Worm (Caenorhabditis elegans) whole organism, midembryonic: ENCODE measurements around the gene C31E10.6.
A peak's percentile ranks its signal among the peaks of the same experiment; 100 is the strongest.

Source experiments
- T22C8.4 ChIP-seq: fragments of 200-800 bp; sonication (Bioruptor generic); IDR thresholded peaks from 2 replicates; pipeline ENCODE4 v1.3.6; 2022; ENCODE audit warnings: missing genetic modification characterization, missing compliant biosample characterization
- cog-1 ChIP-seq: sonication (generic microtip); optimal IDR thresholded peaks from 2 replicates; lab custom pipeline; 2016; ENCODE audit warnings: missing genetic modification characterization, missing compliant biosample characterization
- flt-1 ChIP-seq: fragments of 200-800 bp; sonication (Bioruptor generic); IDR thresholded peaks from 2 replicates; pipeline ENCODE4 v1.3.6; 2022; ENCODE audit warnings: missing genetic modification characterization, missing compliant biosample characterization
- klf-2 ChIP-seq: fragments of 200-800 bp; sonication (Bioruptor generic); conservative IDR thresholded peaks from 2 replicates; pipeline ENCODE4 v1.3.6; 2022; ENCODE audit warnings: missing genetic modification reagents, missing genetic modification characterization, missing compliant biosample characterization
- med-1 ChIP-seq: sonication (generic microtip); optimal IDR thresholded peaks from 2 replicates; lab custom pipeline; 2017; ENCODE audit warnings: missing genetic modification characterization, mild to moderate bottlenecking, missing compliant biosample characterization, antibody characterized with exemption, missing genetic modification reagents; ENCODE audit not compliant: insufficient read depth
- ref-1 ChIP-seq: fragments of 200-800 bp; sonication (Bioruptor generic); conservative IDR thresholded peaks from 2 replicates; pipeline ENCODE4 v1.3.6; 2022; ENCODE audit warnings: missing genetic modification reagents, missing genetic modification characterization, missing compliant biosample characterization
- tab-1 ChIP-seq: fragments of 200-800 bp; sonication (Bioruptor generic); IDR thresholded peaks from 2 replicates; pipeline ENCODE4 v1.3.6; 2022; ENCODE audit warnings: missing genetic modification characterization, missing compliant biosample characterization
- ztf-23 ChIP-seq: fragments of 200-800 bp; sonication (Bioruptor generic); IDR thresholded peaks from 2 replicates; pipeline ENCODE4 v1.3.6; 2022; ENCODE audit warnings: missing genetic modification reagents, missing genetic modification characterization, missing compliant biosample characterization
- ztf-29 ChIP-seq: fragments of 200-800 bp; sonication (Bioruptor generic); IDR thresholded peaks from 2 replicates; pipeline ENCODE4 v1.3.6; 2022; ENCODE audit warnings: missing genetic modification reagents, missing genetic modification characterization, missing compliant biosample characterization

C31E10.6 gene

DNA sequence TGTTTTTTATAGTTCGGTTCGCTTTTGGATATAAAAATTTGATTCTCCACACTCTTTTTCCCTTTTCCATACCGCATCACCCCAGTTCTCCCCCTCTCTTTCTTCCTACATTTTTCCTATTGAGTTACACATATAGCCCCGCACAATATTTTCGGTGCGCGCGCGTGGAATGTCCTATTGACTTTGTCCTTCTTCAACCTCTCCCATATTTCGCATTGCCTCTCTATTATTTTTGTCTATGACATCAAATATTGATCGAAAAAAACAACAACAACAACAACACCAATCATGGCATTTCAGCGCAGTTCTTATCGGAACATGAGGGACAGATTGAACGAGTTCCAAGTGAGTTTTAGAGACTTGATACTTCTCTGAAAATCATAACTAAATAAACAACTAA lies 36.3 kb upstream of the C31E10.6 start, which contains the start of gene syx-2:
syx-2 (plus strand) TSS at position 301 of the 400 bp plus-strand sequence.
- TF ChIP-seq med-1: no peak
- no peak for TF ChIP-seq T22C8.4 (GFP tag; lab: Robert Waterston, UW)
- no peak for TF ChIP-seq tab-1
- no peak for TF ChIP-seq ztf-29 (GFP tag; lab: Robert Waterston, UW)
- TF ChIP-seq ref-1 (GFP tag; lab: Robert Waterston, UW): no peak
- TF ChIP-seq klf-2 (GFP tag; lab: Robert Waterston, UW): no peak
- TF ChIP-seq flt-1 (GFP tag; lab: Robert Waterston, UW): no peak
- no peak for TF ChIP-seq ztf-23
- TF ChIP-seq cog-1 (tag; lab: Kevin White, UChicago): no peak

- TF ChIP-seq ztf-29 (GFP tag; lab: Robert Waterston, UW) (no peak), ref-1 (GFP tag; lab: Robert Waterston, UW) (no peak), flt-1 (GFP tag; lab: Robert Waterston, UW) (no peak), cog-1 (tag; lab: Kevin White, UChicago) (no peak), med-1 (no peak), T22C8.4 (GFP tag; lab: Robert Waterston, UW) (no peak), tab-1 (no peak), ztf-23 (no peak), klf-2 (GFP tag; lab: Robert Waterston, UW) (no peak)
These were observed 32.9 kb upstream of the C31E10.6 start, which contains the start of gene F48F7.3 for ce11 chrX:13963203-13963602. Gene F48F7.3 (plus strand): TSS chrX:13963503.

DNA sequence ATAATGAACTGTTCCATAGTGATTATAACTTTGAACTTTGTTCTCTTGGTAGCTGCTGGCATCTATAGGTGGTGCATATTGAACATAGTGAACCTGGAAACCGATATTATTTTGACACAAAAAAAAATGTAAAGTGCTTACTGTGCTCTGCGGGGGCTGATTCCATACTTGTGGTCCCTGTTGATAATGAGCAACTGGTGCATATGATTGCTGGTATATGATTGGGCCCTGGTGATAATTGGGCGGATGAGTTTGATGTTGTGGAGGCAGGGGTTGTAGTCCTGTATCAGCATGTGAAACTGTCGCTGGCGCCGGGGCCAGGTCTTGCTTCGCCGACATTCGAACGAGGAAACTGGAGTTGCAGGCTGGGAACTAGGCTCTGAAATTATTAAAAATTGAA lies 27.8 kb upstream of the C31E10.6 start, which contains the start of gene pqn-39:
pqn-39 (minus strand) TSS at position 385 of the 400 bp plus-strand sequence.
- TF ChIP-seq T22C8.4 (GFP tag; lab: Robert Waterston, UW) (no peak), ztf-23 (no peak), ref-1 (GFP tag; lab: Robert Waterston, UW) (no peak), flt-1 (GFP tag; lab: Robert Waterston, UW) (no peak)

DNA sequence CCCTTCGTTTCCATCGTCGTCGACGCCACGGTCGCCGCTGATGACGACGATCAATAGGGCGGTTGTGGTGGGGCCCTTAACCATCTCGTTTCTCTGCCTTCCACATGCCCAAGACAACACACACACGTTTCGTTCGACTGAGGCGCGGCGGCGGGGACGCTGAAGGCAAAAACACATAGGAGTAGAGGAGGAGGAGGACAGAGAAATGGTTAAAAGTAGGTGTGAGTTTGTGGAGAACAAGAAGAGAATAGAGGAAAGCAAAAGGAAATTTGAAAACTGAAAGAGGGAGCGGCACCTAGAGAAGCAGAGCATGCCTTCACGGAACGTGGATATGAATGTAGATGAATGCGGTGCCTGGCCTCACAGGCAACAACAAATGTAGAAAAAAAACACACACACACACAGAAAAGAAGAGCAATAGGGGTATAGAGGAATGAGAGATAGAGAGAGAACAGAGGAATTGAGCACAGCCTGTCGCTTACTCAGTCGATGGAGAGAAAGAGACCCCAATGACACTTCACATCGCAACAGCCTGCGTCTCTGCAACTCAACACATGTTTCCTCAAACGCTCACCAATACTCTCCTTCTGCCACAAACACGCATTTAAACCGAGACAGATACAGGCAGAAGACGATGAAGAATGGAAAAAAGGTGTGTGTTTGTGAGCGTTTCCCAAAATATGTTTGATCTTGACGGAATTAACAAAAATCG lies 26.7 kb upstream of the C31E10.6 start:
- TF ChIP-seq ztf-23: 0 out of 2 replicates have a peak, but pooled peaks have one; percentile 19
- TF ChIP-seq tab-1: 0 out of 2 replicates have a peak, but pooled peaks have one; percentile 15
- no peak for TF ChIP-seq ztf-29 (GFP tag; lab: Robert Waterston, UW)
- no peak for TF ChIP-seq ref-1 (GFP tag; lab: Robert Waterston, UW)
- TF ChIP-seq med-1: no peak
- 0 out of 2 replicates have a peak, but pooled peaks have one; percentile 22 for TF ChIP-seq T22C8.4 (GFP tag; lab: Robert Waterston, UW)
- TF ChIP-seq klf-2 (GFP tag; lab: Robert Waterston, UW): no peak; the same call in 1 of the 2 replicates
- no peak for TF ChIP-seq flt-1 (GFP tag; lab: Robert Waterston, UW)
- TF ChIP-seq cog-1 (tag; lab: Kevin White, UChicago): peak; percentile 62

DNA sequence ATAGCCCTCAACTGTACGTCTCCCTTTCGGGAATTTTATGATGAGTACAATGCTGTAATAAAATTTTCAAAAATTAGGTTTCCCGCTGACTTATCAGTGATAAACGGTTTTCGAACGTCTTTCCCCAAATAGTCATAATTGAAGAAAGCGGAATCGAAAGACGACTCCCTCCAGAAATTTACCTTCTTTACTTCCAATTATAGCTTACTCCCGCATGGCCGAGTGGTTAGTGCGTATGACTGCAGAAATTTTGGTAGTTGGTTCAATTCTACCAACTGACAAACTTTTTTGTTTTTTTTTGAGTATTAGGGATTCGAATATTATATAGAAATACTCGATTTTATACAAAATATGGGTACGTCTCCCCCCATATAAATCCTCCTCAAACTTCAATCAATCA lies 23.1 kb upstream of the C31E10.6 start:
- TF ChIP-seq ztf-23 (0 out of 2 replicates have a peak, but pooled peaks have one; percentile 26), flt-1 (GFP tag; lab: Robert Waterston, UW) (0 out of 2 replicates have a peak, but pooled peaks have one; percentile 20)

DNA sequence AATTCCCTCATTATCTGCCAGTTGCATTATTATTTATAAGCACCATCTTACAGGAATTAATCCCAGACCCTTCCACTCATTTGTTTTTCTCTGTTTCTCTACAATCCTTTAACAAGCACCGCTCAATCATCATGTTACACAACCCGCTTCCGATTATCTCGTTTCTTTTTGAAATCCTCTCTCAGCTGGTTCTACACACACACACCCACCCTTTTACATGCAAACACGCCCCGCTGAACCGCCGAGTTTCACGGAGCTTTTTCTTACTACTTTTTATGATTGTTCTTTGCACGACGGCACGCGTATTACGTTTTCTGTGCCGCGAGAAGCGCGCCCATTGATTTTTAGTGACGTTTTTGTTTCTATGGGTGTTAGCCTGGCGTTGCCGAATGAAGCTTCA lies 22.4 kb upstream of the C31E10.6 start:
- TF ChIP-seq flt-1 (GFP tag; lab: Robert Waterston, UW): no peak
- no peak for TF ChIP-seq tab-1

ce11 chrX:13974448-13975071 lies 21.6 kb upstream of the C31E10.6 start:
- TF ChIP-seq ztf-29 (GFP tag; lab: Robert Waterston, UW) (no peak), ztf-23 (no peak), cog-1 (tag; lab: Kevin White, UChicago) (no peak), tab-1 (no peak), klf-2 (GFP tag; lab: Robert Waterston, UW) (no peak), T22C8.4 (GFP tag; lab: Robert Waterston, UW) (no peak), med-1 (no peak), flt-1 (GFP tag; lab: Robert Waterston, UW) (no peak), ref-1 (GFP tag; lab: Robert Waterston, UW) (no peak)

- TF ChIP-seq med-1 (no peak), tab-1 (no peak), flt-1 (GFP tag; lab: Robert Waterston, UW) (no peak), klf-2 (GFP tag; lab: Robert Waterston, UW) (no peak), cog-1 (tag; lab: Kevin White, UChicago) (no peak), ztf-23 (no peak), ref-1 (GFP tag; lab: Robert Waterston, UW) (no peak), T22C8.4 (GFP tag; lab: Robert Waterston, UW) (no peak), ztf-29 (GFP tag; lab: Robert Waterston, UW) (no peak)
These were observed 20.8 kb upstream of the C31E10.6 start, which contains the start of gene F48F7.5 for ce11 chrX:13975314-13975713. Gene F48F7.5 (plus strand): TSS chrX:13975653.

ce11 chrX:13977439-13978118 lies 18.6 kb upstream of the C31E10.6 start, which contains the start of gene F48F7.6:
Gene F48F7.6 (plus strand): TSS chrX:13977829.
- TF ChIP-seq med-1 (no peak), ref-1 (GFP tag; lab: Robert Waterston, UW) (no peak), flt-1 (GFP tag; lab: Robert Waterston, UW) (peak; percentile 76; the same call in 1 of the 2 replicates), klf-2 (GFP tag; lab: Robert Waterston, UW) (no peak), T22C8.4 (GFP tag; lab: Robert Waterston, UW) (peak; percentile 69), ztf-29 (GFP tag; lab: Robert Waterston, UW) (no peak), ztf-23 (no peak), tab-1 (0 out of 2 replicates have a peak, but pooled peaks have one; percentile 37), cog-1 (tag; lab: Kevin White, UChicago) (no peak)
